Fruit fly (Drosophila melanogaster) whole organism, embryonic: ENCODE data around the gene CG15530.
A peak's percentile ranks its signal among the peaks of the same experiment; 100 is the strongest.

Experiments used
- Adf1 ChIP-seq: fragments of 200-800 bp; sonication (Bioruptor generic); IDR thresholded peaks from 2 replicates; pipeline ENCODE4 v1.3.6; 2022; ENCODE audit warnings: missing biosample characterization, missing genetic modification characterization
- CG2199 ChIP-seq: fragments of 200-800 bp; sonication (Bioruptor generic); IDR thresholded peaks from 3 replicates; pipeline ENCODE4 v1.3.6; 2022; ENCODE audit warnings: missing biosample characterization, missing genetic modification characterization
- CG3281 ChIP-seq: fragments of 200-800 bp; sonication (Bioruptor generic); optimal IDR thresholded peaks from 3 replicates; lab custom pipeline; 2017; ENCODE audit warnings: missing biosample characterization, mild to moderate bottlenecking, missing genetic modification characterization
- Dp ChIP-seq: fragments of 200-800 bp; sonication (Bioruptor generic); optimal IDR thresholded peaks from 2 replicates; lab custom pipeline; 2018; ENCODE audit warnings: missing biosample characterization, mild to moderate bottlenecking, missing genetic modification characterization, moderate library complexity
- Elba2 ChIP-seq: fragments of 200-800 bp; sonication (Bioruptor generic); optimal IDR thresholded peaks from 3 replicates; lab custom pipeline; 2016; ENCODE audit warnings: missing biosample characterization, missing genetic modification characterization
- HLHmδ ChIP-seq: fragments of 200-800 bp; sonication (Bioruptor generic); optimal IDR thresholded peaks from 2 replicates; lab custom pipeline; 2018; ENCODE audit warnings: missing biosample characterization, mild to moderate bottlenecking, missing genetic modification characterization, moderate library complexity
- NfI ChIP-seq: fragments of 200-800 bp; sonication (Bioruptor generic); optimal IDR thresholded peaks from 3 replicates; lab custom pipeline; 2018; ENCODE audit warnings: missing biosample characterization, mild to moderate bottlenecking, missing genetic modification characterization, moderate library complexity
- TFAM ChIP-seq: fragments of 200-800 bp; sonication (Bioruptor generic); optimal IDR thresholded peaks from 2 replicates; lab custom pipeline; 2017; ENCODE audit warnings: missing biosample characterization, missing genetic modification characterization, inconsistent platforms
- cg ChIP-seq: fragments of 200-800 bp; sonication (Bioruptor generic); optimal IDR thresholded peaks from 3 replicates; lab custom pipeline; 2019; ENCODE audit warnings: missing biosample characterization, mild to moderate bottlenecking, missing genetic modification characterization, moderate library complexity
- dan ChIP-seq: fragments of 200-800 bp; sonication (Bioruptor generic); IDR thresholded peaks from 2 replicates; pipeline ENCODE4 v1.3.6; 2022; ENCODE audit warnings: missing biosample characterization, missing genetic modification characterization
- gcm ChIP-seq: fragments of 200-800 bp; sonication (Bioruptor generic); optimal IDR thresholded peaks from 2 replicates; lab custom pipeline; 2019; ENCODE audit warnings: missing biosample characterization, mild to moderate bottlenecking, missing genetic modification characterization, moderate library complexity
- peb ChIP-seq: fragments of 200-800 bp; sonication (Bioruptor generic); IDR thresholded peaks from 2 replicates; pipeline ENCODE4 v1.3.6; 2022; ENCODE audit warnings: missing biosample characterization, missing genetic modification characterization

DNA sequence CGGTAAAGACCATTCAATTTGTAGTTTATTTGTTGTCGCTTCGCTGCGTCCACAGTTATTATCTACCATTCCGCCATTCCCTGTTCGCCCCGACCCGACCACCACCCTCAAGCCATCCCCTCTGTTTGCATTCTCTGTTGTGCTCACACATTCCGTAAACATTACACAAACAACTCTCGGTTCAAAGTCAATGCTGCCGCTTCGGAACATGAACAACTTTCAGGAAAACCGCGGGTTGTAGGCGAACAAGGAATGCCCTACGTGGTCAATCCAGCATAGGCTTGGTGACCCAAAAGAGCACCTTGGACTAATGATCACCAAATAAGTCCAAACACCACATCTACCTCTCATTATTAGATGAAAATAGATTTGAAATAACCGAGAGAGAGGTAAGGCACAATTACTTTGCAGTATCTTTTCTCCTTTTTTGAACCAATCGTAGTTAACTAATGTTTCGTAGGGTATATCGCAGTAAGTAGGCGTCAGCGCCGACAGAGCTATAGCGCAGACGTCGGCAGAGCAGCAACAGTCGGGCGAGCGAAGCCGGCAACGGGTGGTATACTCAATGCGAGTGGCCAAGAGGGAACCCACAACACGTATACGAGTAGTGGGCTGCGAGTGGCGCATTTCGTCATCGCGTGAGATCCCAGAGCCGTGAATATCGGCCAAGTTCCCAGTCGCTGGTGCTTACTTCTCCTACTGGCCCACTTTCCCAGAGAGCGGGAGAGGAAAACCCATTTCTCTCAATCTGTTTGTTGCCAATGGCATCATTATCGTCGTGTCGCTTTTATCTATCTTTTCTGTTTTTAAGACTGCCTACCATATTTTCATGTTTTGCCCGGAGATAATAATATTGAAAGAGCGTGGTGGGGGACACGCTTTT is 25.7 kb downstream of the CG15530 start:
- peak; percentile 96 for TF ChIP-seq CG3281 (GFP tag; lab: Kevin White, UChicago)
- peak; percentile 99 for TF ChIP-seq Adf1 (GFP tag; lab: Robert Waterston, UW)
- TF ChIP-seq CG2199 (GFP tag; lab: Robert Waterston, UW) = peak; percentile 98; the same call in 2 of the 3 replicates
- peak; percentile 90 for TF ChIP-seq NfI (GFP tag; lab: Kevin White, UChicago)
- TF ChIP-seq Dp (GFP tag; lab: Kevin White, UChicago) = no peak
- peak; percentile 81 for TF ChIP-seq gcm (GFP tag; lab: Kevin White, UChicago)
- TF ChIP-seq HLHmδ (GFP tag; lab: Kevin White, UChicago) = peak; percentile 90
- TF ChIP-seq TFAM (GFP tag; lab: Kevin White, UChicago) = peak; percentile 87
- no peak for TF ChIP-seq Elba2 (GFP tag; lab: Kevin White, UChicago)
- TF ChIP-seq peb (GFP tag; lab: Robert Waterston, UW) = peak; percentile 83; the same call in 1 of the 2 replicates
- no peak for TF ChIP-seq cg (GFP tag; lab: Kevin White, UChicago)
- TF ChIP-seq dan (GFP tag; lab: Robert Waterston, UW) = peak; percentile 50
